Worm (Caenorhabditis elegans): ENCODE measurements around the gene spcs-2.

spcs-2 gene

DNA sequence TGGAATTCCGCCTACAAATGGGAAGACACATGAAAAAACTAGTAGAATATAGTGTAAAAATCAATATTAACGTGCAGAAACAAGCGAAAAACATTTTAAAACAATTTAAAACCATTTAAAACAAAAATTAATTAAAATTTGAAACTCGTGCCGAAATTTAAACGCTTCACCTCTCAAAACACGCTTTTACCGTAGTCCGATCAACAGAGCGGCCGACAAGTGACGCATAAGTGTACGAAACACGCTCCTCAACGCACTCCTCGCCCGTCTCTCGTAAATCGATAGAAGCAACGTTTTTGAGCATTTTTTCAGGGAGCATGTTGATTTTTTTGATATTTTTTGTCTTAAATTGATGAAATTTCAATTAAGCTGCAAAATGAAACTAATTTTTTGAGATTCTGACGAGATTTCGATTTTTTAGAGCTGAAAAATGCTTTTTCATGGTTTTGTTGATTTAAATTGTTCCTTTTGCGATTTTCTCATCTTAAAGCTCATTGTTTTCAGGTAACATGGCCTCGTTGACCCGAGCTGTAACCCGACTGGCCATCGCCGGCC, 30.2 kb downstream of the spcs-2 start, which contains the start of gene cox-5A:
cox-5A (plus strand) TSS at position 505 of the 555 bp plus-strand sequence.
- no peak for TF ChIP-seq ref-1 (GFP tag; conservative IDR thresholded peaks at IDR 0.05)
- 0 out of 2 replicates have a peak, but pooled peaks have one; percentile 37 for TF ChIP-seq ztf-29 (GFP tag; IDR thresholded peaks at IDR 0.05)
- peak; percentile 85 for TF ChIP-seq flt-1 (GFP tag; IDR thresholded peaks at IDR 0.05)
- no peak for TF ChIP-seq med-1 (GFP tag; optimal IDR thresholded peaks at IDR 0.05; ENCODE audit: insufficient read depth)
- TF ChIP-seq cog-1 (tag; optimal IDR thresholded peaks at IDR 0.05), result peak; percentile 92
- no peak for TF ChIP-seq tab-1 (GFP tag; IDR thresholded peaks at IDR 0.05)
- no peak for TF ChIP-seq klf-2 (GFP tag; conservative IDR thresholded peaks at IDR 0.05)
- peak; percentile 82 for TF ChIP-seq T22C8.4 (GFP tag; IDR thresholded peaks at IDR 0.05)
- TF ChIP-seq ztf-23 (GFP tag; IDR thresholded peaks at IDR 0.05), result peak; percentile 86

DNA sequence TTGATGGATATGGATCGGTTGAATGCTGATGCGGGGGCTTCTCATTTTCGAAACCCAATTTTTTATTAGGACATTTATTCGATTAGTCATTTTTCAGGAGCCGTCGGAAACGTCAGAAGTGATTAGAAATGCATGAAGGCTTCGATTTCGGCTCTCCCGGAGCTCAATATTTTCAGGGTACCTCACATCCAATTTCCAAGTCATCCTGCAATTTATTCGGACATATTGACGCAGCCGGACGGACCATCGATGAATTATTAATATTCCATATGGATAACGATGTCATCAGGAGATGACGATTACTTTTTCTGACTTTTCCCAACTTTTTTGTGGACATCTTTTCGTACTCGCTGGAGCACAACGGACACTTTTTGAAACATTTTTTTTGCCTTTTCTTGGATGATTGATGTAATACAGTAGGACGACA, 31.8 kb downstream of the spcs-2 start:
- TF ChIP-seq ztf-29 (GFP tag; IDR thresholded peaks at IDR 0.05) (no peak), flt-1 (GFP tag; IDR thresholded peaks at IDR 0.05) (no peak), med-1 (GFP tag; optimal IDR thresholded peaks at IDR 0.05; ENCODE audit: insufficient read depth) (no peak), tab-1 (GFP tag; IDR thresholded peaks at IDR 0.05) (no peak), ztf-23 (GFP tag; IDR thresholded peaks at IDR 0.05) (no peak), klf-2 (GFP tag; conservative IDR thresholded peaks at IDR 0.05) (no peak), cog-1 (tag; optimal IDR thresholded peaks at IDR 0.05) (no peak), T22C8.4 (GFP tag; IDR thresholded peaks at IDR 0.05) (no peak), ref-1 (GFP tag; conservative IDR thresholded peaks at IDR 0.05) (no peak)

DNA sequence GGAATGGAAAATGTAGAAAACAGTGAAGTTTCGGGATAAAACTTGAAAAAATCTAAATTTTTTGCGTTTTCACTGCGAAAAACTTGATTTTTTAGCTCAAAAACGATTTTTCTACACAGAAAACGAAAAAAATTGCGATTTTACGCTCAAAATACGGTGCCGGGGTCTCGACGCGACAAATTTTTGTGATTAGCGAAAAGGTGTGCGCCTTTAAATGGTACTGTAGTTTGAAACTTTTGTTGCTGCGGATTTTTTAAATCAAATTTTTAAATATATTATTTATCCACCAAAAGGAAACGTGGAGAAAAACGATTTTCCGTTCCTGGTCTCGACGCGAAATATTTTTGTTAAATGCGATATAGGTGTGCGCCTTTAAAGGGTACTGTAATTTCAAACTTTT, 32.4 kb downstream of the spcs-2 start:
- TF ChIP-seq cog-1 (tag; optimal IDR thresholded peaks at IDR 0.05) (no peak), ztf-23 (GFP tag; IDR thresholded peaks at IDR 0.05) (no peak), klf-2 (GFP tag; conservative IDR thresholded peaks at IDR 0.05) (no peak), flt-1 (GFP tag; IDR thresholded peaks at IDR 0.05) (no peak), ztf-29 (GFP tag; IDR thresholded peaks at IDR 0.05) (no peak), ref-1 (GFP tag; conservative IDR thresholded peaks at IDR 0.05) (no peak), T22C8.4 (GFP tag; IDR thresholded peaks at IDR 0.05) (no peak), tab-1 (GFP tag; IDR thresholded peaks at IDR 0.05) (no peak), med-1 (GFP tag; optimal IDR thresholded peaks at IDR 0.05; ENCODE audit: insufficient read depth) (no peak)

DNA sequence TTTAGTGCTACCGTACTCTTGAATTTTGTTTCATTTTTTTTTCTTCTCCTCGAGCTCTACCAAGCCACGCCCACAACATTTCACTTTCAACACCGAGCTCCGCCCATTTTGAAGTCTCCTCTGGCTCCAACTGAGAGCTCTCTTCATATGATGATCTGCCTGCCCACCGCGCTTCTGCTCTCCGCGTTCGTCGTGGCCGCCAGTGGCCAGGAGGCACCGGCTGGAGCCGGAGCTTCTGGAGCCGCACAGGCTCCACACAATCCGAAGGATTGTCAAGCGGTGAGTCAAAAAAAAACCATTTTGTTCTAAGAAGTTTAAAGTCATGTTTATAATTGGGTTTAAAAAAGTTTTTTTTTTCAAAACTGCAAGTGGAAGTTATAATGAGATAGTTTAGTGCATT, 35.5 kb downstream of the spcs-2 start, which contains the start of gene flp-14:
flp-14 (plus strand) TSS at position 146 of the 400 bp plus-strand sequence.
- TF ChIP-seq klf-2 (GFP tag; conservative IDR thresholded peaks at IDR 0.05) (no peak), cog-1 (tag; optimal IDR thresholded peaks at IDR 0.05) (no peak)

DNA sequence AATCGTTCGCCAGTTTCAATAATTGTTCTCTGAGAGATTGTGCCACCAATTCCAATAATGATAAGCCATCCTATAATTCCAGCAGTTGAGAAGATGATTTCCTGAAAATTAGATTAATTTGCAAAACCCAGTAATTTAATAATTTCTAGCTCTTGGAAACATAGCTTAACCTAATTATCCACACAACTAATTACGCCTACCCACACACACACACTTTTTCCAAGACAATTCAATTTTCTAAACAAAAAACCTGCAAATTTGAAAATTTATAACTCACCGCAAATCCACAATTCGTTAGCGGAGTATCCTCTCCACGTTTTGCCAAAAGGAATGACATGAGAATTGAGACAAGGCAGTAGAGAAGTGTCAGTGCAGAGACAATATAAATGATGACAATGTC, 41.6 kb downstream of the spcs-2 start:
- TF ChIP-seq tab-1 (GFP tag; IDR thresholded peaks at IDR 0.05), result no peak
- TF ChIP-seq ztf-23 (GFP tag; IDR thresholded peaks at IDR 0.05), result no peak

DNA sequence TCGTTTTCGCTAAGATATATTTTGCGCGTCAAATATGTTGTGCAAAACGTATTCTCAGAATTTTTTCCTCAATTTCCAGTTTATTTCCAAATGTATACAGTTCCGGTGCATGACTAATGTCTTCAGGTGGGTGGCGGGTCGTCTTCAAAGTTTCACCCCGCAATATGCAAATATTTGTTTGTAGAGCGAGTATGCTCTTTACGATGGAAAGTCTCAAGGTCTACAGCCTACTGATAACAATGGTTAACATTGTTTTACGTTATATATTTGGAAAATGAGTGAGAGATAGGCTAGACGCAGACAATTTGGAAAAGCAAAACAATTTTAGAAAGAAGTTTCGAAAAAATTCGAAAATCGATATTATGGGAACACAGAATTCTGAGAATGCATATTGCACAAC, 43.0 kb downstream of the spcs-2 start:
- TF ChIP-seq tab-1 (GFP tag; IDR thresholded peaks at IDR 0.05) (no peak), T22C8.4 (GFP tag; IDR thresholded peaks at IDR 0.05) (no peak), med-1 (GFP tag; optimal IDR thresholded peaks at IDR 0.05; ENCODE audit: insufficient read depth) (no peak), flt-1 (GFP tag; IDR thresholded peaks at IDR 0.05) (no peak), ztf-23 (GFP tag; IDR thresholded peaks at IDR 0.05) (no peak), ztf-29 (GFP tag; IDR thresholded peaks at IDR 0.05) (no peak), ref-1 (GFP tag; conservative IDR thresholded peaks at IDR 0.05) (no peak), klf-2 (GFP tag; conservative IDR thresholded peaks at IDR 0.05) (no peak), cog-1 (tag; optimal IDR thresholded peaks at IDR 0.05) (no peak)

DNA sequence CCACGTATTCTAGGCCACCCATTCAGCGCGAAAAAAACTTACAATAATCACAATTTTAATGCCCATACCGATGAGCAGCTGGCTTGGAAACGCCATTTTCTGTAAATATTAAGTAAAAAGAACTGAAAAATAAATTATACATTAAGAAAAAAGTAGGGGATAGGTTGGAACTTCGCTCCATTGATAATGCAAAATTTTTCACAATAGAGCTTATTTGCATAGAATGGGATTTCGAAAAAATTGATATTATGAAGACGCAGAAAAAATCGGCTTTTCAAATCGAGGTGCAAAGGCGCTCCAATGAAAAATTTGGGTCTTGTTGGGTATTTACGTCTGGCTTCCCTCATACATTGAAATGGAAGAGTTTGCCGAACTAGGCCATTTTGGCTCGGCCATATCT, 43.7 kb downstream of the spcs-2 start, which contains the start of gene Y37D8A.16:
Y37D8A.16 (minus strand) TSS at position 101 of the 400 bp plus-strand sequence.
- TF ChIP-seq cog-1 (tag; optimal IDR thresholded peaks at IDR 0.05) (no peak), ztf-29 (GFP tag; IDR thresholded peaks at IDR 0.05) (no peak), tab-1 (GFP tag; IDR thresholded peaks at IDR 0.05) (no peak), med-1 (GFP tag; optimal IDR thresholded peaks at IDR 0.05; ENCODE audit: insufficient read depth) (no peak), ztf-23 (GFP tag; IDR thresholded peaks at IDR 0.05) (no peak), T22C8.4 (GFP tag; IDR thresholded peaks at IDR 0.05) (no peak), ref-1 (GFP tag; conservative IDR thresholded peaks at IDR 0.05) (no peak), flt-1 (GFP tag; IDR thresholded peaks at IDR 0.05) (no peak), klf-2 (GFP tag; conservative IDR thresholded peaks at IDR 0.05) (no peak)

DNA sequence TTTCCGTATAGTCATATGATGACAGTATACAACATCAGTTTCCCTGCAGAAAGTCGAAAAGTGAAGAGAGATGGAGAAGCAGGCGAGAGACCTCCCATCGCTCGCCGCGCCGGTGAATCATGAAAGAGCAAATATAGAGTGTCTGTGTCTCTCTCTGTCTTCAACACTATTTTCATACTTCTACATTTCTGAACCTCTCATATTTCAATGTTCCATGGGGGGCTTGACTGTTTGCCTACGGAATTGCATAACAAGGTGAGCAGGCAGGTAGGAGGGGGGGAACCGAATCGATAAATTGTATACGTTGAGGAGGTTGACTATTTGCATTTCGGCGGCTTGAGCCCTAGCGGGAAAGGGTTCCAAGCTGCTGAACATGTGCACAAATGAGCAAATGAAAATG, 45.1 kb downstream of the spcs-2 start:
- TF ChIP-seq klf-2 (GFP tag; conservative IDR thresholded peaks at IDR 0.05) (no peak), cog-1 (tag; optimal IDR thresholded peaks at IDR 0.05) (peak; percentile 30), T22C8.4 (GFP tag; IDR thresholded peaks at IDR 0.05) (peak; percentile 63), flt-1 (GFP tag; IDR thresholded peaks at IDR 0.05) (no peak), ztf-29 (GFP tag; IDR thresholded peaks at IDR 0.05) (peak; percentile 50; the same call in 1 of the 2 replicates), ref-1 (GFP tag; conservative IDR thresholded peaks at IDR 0.05) (no peak), ztf-23 (GFP tag; IDR thresholded peaks at IDR 0.05) (no peak), med-1 (GFP tag; optimal IDR thresholded peaks at IDR 0.05; ENCODE audit: insufficient read depth) (no peak), tab-1 (GFP tag; IDR thresholded peaks at IDR 0.05) (0 out of 2 replicates have a peak, but pooled peaks have one; percentile 30)

DNA sequence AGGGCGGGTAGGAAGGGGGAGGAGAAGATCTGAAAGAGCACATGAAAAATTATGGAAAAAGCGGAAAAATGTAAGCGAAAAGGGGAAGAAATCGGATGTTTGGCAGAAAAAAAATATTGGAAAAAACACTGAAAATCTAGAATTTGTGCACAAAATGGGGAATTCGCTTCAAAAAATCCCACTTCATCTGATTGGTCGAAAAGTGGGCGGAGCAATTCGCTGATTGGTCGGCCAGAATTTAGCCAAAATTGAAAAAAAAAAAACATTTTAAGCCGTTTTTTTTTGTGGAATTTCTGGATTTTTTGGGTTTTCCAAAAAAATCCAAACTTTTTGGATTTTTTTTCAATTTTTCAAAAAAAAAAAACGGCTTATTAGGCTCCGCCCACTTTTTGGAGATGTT, 46.0 kb downstream of the spcs-2 start:
- TF ChIP-seq tab-1 (GFP tag; IDR thresholded peaks at IDR 0.05), result no peak
- TF ChIP-seq T22C8.4 (GFP tag; IDR thresholded peaks at IDR 0.05), result no peak
- TF ChIP-seq ztf-23 (GFP tag; IDR thresholded peaks at IDR 0.05), result no peak
- no peak for TF ChIP-seq ref-1 (GFP tag; conservative IDR thresholded peaks at IDR 0.05)
- no peak for TF ChIP-seq cog-1 (tag; optimal IDR thresholded peaks at IDR 0.05)
- no peak for TF ChIP-seq ztf-29 (GFP tag; IDR thresholded peaks at IDR 0.05)
- no peak for TF ChIP-seq med-1 (GFP tag; optimal IDR thresholded peaks at IDR 0.05; ENCODE audit: insufficient read depth)
- TF ChIP-seq klf-2 (GFP tag; conservative IDR thresholded peaks at IDR 0.05), result no peak
- no peak for TF ChIP-seq flt-1 (GFP tag; IDR thresholded peaks at IDR 0.05)
